Worm (Caenorhabditis elegans) whole organism, L3 larva: ENCODE measurements around the gene Y62H9A.11.

Source experiments
- ZK546.5 ChIP-seq: sonication (generic microtip); optimal IDR thresholded peaks from 2 replicates; lab custom pipeline; 2017; ENCODE audit warnings: missing biosample characterization, missing genetic modification characterization
- aly-2 ChIP-seq: fragments of 150-350 bp; optimal IDR thresholded peaks from 2 replicates; lab custom pipeline; 2014; ENCODE audit warnings: missing biosample characterization, missing genetic modification characterization
- ceh-16 ChIP-seq: sonication (generic microtip); optimal IDR thresholded peaks from 2 replicates; lab custom pipeline; 2017; ENCODE audit warnings: missing biosample characterization, missing genetic modification characterization
- ceh-28 ChIP-seq: fragments of 150-350 bp; optimal IDR thresholded peaks from 2 replicates; lab custom pipeline; 2014; ENCODE audit warnings: missing biosample characterization, missing genetic modification reagents, missing genetic modification characterization
- ceh-82 ChIP-seq: fragments of 150-350 bp; optimal IDR thresholded peaks from 2 replicates; lab custom pipeline; 2014; ENCODE audit warnings: missing biosample characterization, missing genetic modification characterization
- daf-12 ChIP-seq: fragments of 150-350 bp; optimal IDR thresholded peaks from 2 replicates; lab custom pipeline; 2014; ENCODE audit warnings: missing biosample characterization, missing genetic modification reagents, missing genetic modification characterization
- egl-27 ChIP-seq: sonication (generic microtip); optimal IDR thresholded peaks from 4 replicates; lab custom pipeline; 2017; ENCODE audit warnings: missing biosample characterization, missing genetic modification reagents, missing genetic modification characterization
- egl-5 ChIP-seq: fragments of 150-350 bp; optimal IDR thresholded peaks from 2 replicates; lab custom pipeline; 2017; ENCODE audit warnings: missing biosample characterization, missing genetic modification reagents, missing genetic modification characterization, inconsistent platforms
- elt-1 ChIP-seq: fragments of 150-350 bp; optimal IDR thresholded peaks from 2 replicates; lab custom pipeline; 2014; ENCODE audit warnings: missing biosample characterization, missing genetic modification characterization
- elt-2 ChIP-seq: sonication (generic microtip); optimal IDR thresholded peaks from 2 replicates; lab custom pipeline; 2016; ENCODE audit warnings: missing genetic modification reagents, mild to moderate bottlenecking, missing genetic modification characterization, missing compliant biosample characterization
- elt-3 ChIP-seq, 3 experiments: fragments of 150-350 bp in 1 of 3; sonication (generic microtip) in 2 of 3; optimal IDR thresholded peaks; 2 replicates in 2 of 3; 4 replicates in 1 of 3; lab custom pipeline; 2014 to 2017; ENCODE audit warnings: missing biosample characterization in 3 of 3, missing genetic modification characterization in 3 of 3
- eor-1 ChIP-seq, 2 experiments: fragments of 150-350 bp; optimal IDR thresholded peaks; 2 replicates each; lab custom pipeline; 2014 to 2018; ENCODE audit warnings: missing biosample characterization in 2 of 2, missing genetic modification characterization in 2 of 2
- fkh-2 ChIP-seq: fragments of 150-350 bp; optimal IDR thresholded peaks from 2 replicates; lab custom pipeline; 2014; ENCODE audit warnings: missing biosample characterization, missing genetic modification reagents, missing genetic modification characterization
- fos-1 ChIP-seq: fragments of 150-350 bp; optimal IDR thresholded peaks from 2 replicates; lab custom pipeline; 2014; ENCODE audit warnings: missing biosample characterization, missing genetic modification characterization
- hmg-11 ChIP-seq: sonication (generic microtip); optimal IDR thresholded peaks from 2 replicates; lab custom pipeline; 2016; ENCODE audit warnings: missing genetic modification characterization, missing compliant biosample characterization
- jun-1 ChIP-seq: fragments of 150-350 bp; optimal IDR thresholded peaks from 2 replicates; lab custom pipeline; 2014; ENCODE audit warnings: missing biosample characterization, missing genetic modification reagents, missing genetic modification characterization
- lin-15B ChIP-seq: fragments of 150-350 bp; optimal IDR thresholded peaks from 2 replicates; lab custom pipeline; 2014; ENCODE audit warnings: missing biosample characterization, missing genetic modification characterization
- lin-39 ChIP-seq: fragments of 150-350 bp; optimal IDR thresholded peaks from 2 replicates; lab custom pipeline; 2018; ENCODE audit warnings: missing biosample characterization, missing genetic modification reagents, missing genetic modification characterization
- mml-1 ChIP-seq: fragments of 150-350 bp; sonication (generic microtip); optimal IDR thresholded peaks from 3 replicates; lab custom pipeline; 2014; ENCODE audit warnings: missing biosample characterization, missing genetic modification characterization
- nhr-11 ChIP-seq: fragments of 150-350 bp; optimal IDR thresholded peaks from 2 replicates; lab custom pipeline; 2014; ENCODE audit warnings: missing biosample characterization, missing genetic modification characterization
- nhr-12 ChIP-seq: fragments of 150-350 bp; optimal IDR thresholded peaks from 2 replicates; lab custom pipeline; 2014; ENCODE audit warnings: missing biosample characterization, missing genetic modification characterization
- nhr-237 ChIP-seq: fragments of 150-350 bp; optimal IDR thresholded peaks from 2 replicates; lab custom pipeline; 2014; ENCODE audit warnings: missing biosample characterization, missing genetic modification characterization
- nhr-25 ChIP-seq: sonication (generic microtip); optimal IDR thresholded peaks from 2 replicates; lab custom pipeline; 2017; ENCODE audit warnings: missing biosample characterization, missing genetic modification characterization
- nhr-28 ChIP-seq: fragments of 150-350 bp; optimal IDR thresholded peaks from 2 replicates; lab custom pipeline; 2014; ENCODE audit warnings: missing biosample characterization, missing genetic modification characterization
- nhr-76 ChIP-seq: fragments of 150-350 bp; sonication (generic microtip); optimal IDR thresholded peaks from 5 replicates; lab custom pipeline; 2014; ENCODE audit warnings: missing biosample characterization, missing genetic modification characterization
- pha-4 ChIP-seq: fragments of 150-350 bp; optimal IDR thresholded peaks from 2 replicates; lab custom pipeline; 2014; ENCODE audit warnings: missing biosample characterization, missing genetic modification reagents, missing genetic modification characterization
- pqm-1 ChIP-seq: fragments of 150-350 bp; optimal IDR thresholded peaks from 2 replicates; lab custom pipeline; 2017; ENCODE audit warnings: missing biosample characterization, missing genetic modification characterization, inconsistent platforms
- tbx-2 ChIP-seq: sonication (generic microtip); optimal IDR thresholded peaks from 2 replicates; lab custom pipeline; 2016; ENCODE audit warnings: mild to moderate bottlenecking, missing genetic modification characterization, missing compliant biosample characterization
- zag-1 ChIP-seq: fragments of 150-350 bp; optimal IDR thresholded peaks from 2 replicates; lab custom pipeline; 2014; ENCODE audit warnings: missing biosample characterization, missing genetic modification characterization
- ztf-11 ChIP-seq: fragments of 150-350 bp; optimal IDR thresholded peaks from 2 replicates; lab custom pipeline; 2014; ENCODE audit warnings: missing biosample characterization, missing genetic modification characterization
- ztf-4 ChIP-seq: fragments of 150-350 bp; optimal IDR thresholded peaks from 2 replicates; lab custom pipeline; 2014; ENCODE audit warnings: missing biosample characterization, missing genetic modification characterization

Gene Y62H9A.11

DNA sequence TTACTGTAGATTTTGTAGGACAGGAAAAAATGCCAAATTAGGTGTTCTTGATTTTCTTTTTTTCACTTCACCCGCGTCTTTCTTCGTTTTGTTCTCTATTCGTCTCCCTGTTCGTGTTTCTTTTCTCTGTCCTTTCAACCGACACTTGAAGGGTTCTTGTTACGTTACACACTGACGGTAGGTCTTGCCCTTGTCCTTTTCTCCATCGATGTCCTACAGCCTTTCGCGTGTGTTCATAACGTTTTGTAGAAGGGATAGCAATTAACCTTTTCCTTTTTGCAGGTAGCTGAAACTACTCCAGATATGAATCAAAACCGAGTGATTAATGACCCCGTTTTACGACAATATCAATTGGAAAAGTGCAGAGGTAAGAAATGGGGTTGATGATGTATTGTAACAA is 17.0 kb upstream of the Y62H9A.11 start, which contains the start of gene F55G7.1 (continued):
- TF ChIP-seq daf-12 (tag; lab: Kevin White, UChicago) (no peak), elt-1 (tag; lab: Kevin White, UChicago) (no peak), zag-1 (tag; lab: Kevin White, UChicago) (no peak), nhr-237 (tag; lab: Kevin White, UChicago) (no peak), elt-2 (peak; percentile 28), ztf-11 (tag; lab: Kevin White, UChicago) (no peak), ceh-82 (peak; percentile 43), nhr-12 (no peak), aly-2 (tag; lab: Kevin White, UChicago) (no peak), ZK546.5 (no peak), eor-1 (tag; optimal IDR thresholded peaks at IDR 0.05; lab: Kevin White, UChicago) (no peak)

DNA sequence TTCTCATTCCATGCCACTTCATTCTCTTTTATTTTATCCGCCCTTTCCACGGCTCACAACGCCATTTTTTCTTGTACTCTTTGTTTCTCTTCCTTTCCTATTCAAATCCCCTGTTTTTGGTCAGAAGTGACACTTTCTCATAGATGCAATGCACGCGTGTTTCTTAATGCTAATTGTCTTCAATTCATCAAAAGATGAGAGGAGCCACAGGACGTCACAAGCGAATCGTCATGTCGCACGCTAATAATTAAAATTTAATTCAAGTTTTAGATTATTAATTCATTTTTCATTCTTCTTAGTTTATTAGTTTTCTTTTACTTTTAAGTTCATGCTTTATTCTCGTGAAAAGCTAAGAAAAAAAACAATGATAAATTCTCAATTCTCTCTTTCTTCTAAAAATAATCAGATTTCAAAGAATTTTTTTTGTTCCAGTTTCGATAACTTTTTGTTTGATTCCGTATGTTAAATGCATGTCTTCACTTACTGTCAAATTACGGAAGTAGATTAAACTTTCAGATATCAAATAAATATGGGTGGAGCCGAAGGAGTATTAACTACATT is 13.6 kb upstream of the Y62H9A.11 start, which contains the start of gene Y62H9A.14:
Gene Y62H9A.14 (plus strand): TSS at position 511 of the 561 bp plus-strand sequence.
- TF ChIP-seq nhr-237 (tag; lab: Kevin White, UChicago) (no peak), ceh-82 (no peak)
- TF ChIP-seq, all 47 proteins: peak for 0

DNA sequence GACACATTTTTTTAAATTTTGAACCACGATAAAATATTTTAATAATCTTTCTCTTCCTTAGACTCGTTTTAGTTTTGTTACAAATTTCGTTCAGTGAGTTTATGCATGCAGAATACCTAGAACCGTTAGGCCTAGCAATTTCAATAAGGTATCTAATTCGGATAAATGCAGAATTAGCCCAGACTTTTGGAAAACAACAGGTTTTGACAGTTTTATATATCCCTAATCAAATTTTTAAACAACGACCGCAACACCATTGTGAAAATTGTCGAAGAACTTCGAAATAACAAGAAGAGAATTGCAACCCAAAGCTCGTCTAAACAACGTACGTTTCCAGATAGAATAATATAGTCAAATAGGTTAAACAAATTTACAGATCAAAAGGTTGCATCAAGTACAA is 10.8 kb upstream of the Y62H9A.11 start, which contains the start of gene Y62H9A.16:
Gene Y62H9A.16 (plus strand): TSS at position 301 of the 400 bp plus-strand sequence.
- TF ChIP-seq nhr-11 (tag; lab: Kevin White, UChicago) (no peak), lin-15B (tag; lab: Kevin White, UChicago) (no peak), lin-39 (tag; lab: Kevin White, UChicago) (no peak), elt-2 (no peak), nhr-25 (tag; lab: Kevin White, UChicago) (no peak), fkh-2 (no peak), pqm-1 (tag; lab: Kevin White, UChicago) (no peak), ztf-4 (tag; lab: Kevin White, UChicago) (no peak), eor-1 (tag; optimal IDR thresholded peaks at IDR 0.05; lab: Kevin White, UChicago) (no peak), ztf-11 (tag; lab: Kevin White, UChicago) (no peak), elt-3 (tag; optimal IDR thresholded peaks at IDR 0.05; lab: Kevin White, UChicago) (no peak), ceh-16 (tag; lab: Kevin White, UChicago) (no peak), pha-4 (no peak), nhr-28 (tag; lab: Kevin White, UChicago) (no peak)

DNA sequence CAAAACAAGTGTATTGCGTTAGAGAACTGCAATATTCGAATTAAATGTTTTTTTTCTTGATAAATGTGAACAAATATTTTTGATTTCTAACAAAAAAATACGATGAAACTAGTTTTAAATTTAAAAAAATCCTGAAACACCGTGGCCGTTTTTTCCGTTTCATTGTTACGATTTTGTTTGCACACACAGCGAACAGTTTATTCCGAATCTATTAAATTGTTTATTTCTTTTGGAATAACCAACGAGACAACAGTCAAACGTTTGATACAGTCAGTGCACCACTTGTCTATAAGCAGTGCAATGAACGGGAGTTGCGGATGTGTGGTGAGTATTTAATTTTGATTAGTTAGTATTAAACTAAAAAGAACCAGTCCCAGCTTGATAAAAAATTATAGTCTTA is 9.5 kb upstream of the Y62H9A.11 start, which contains the start of gene Y62H9A.13:
Gene Y62H9A.13 (plus strand): TSS at position 301 of the 400 bp plus-strand sequence.
- no peak for TF ChIP-seq ceh-16 (tag; lab: Kevin White, UChicago)
- TF ChIP-seq hmg-11 (tag; lab: Kevin White, UChicago), result no peak
- no peak for TF ChIP-seq ceh-28
- no peak for TF ChIP-seq tbx-2 (tag; lab: Kevin White, UChicago)
- TF ChIP-seq pqm-1 (tag; lab: Kevin White, UChicago), result no peak
- no peak for TF ChIP-seq jun-1 (tag; lab: Kevin White, UChicago)
- TF ChIP-seq nhr-12, result no peak
- TF ChIP-seq nhr-28 (tag; lab: Kevin White, UChicago), result no peak
- TF ChIP-seq nhr-76 (tag; lab: Kevin White, UChicago), result no peak
- no peak for TF ChIP-seq elt-2
- TF ChIP-seq ztf-4 (tag; lab: Kevin White, UChicago), result no peak
- TF ChIP-seq ZK546.5, result no peak
- TF ChIP-seq daf-12 (tag; lab: Kevin White, UChicago), result no peak
- no peak for TF ChIP-seq fos-1
- no peak for TF ChIP-seq egl-27 (tag; lab: Kevin White, UChicago)
- no peak for TF ChIP-seq egl-5 (tag; lab: Kevin White, UChicago)

DNA sequence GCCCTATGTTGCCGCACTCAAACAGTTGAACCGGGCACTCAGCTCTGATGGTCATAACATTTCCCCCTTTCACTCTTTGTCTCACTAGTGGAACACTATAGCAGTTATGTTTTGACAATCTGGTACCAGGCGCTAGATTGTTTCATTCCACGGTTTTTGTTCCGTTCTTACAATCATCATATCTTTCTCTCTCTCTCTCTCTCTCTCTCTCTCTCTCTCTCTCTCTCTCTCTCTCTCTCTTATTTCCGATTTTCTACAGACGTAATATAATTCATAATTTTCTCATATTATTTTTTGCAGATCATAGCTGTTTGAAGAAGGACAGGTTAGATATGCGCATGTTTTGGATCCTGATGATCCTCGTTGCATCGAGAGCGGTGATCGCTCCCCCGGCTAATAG is 6.7 kb upstream of the Y62H9A.11 start, which contains the start of gene Y62H9A.12:
Gene Y62H9A.12 (plus strand): TSS at position 301 of the 400 bp plus-strand sequence.
- TF ChIP-seq mml-1 (no peak), lin-39 (tag; lab: Kevin White, UChicago) (no peak)
- TF ChIP-seq, all 47 proteins: peak for 0

DNA sequence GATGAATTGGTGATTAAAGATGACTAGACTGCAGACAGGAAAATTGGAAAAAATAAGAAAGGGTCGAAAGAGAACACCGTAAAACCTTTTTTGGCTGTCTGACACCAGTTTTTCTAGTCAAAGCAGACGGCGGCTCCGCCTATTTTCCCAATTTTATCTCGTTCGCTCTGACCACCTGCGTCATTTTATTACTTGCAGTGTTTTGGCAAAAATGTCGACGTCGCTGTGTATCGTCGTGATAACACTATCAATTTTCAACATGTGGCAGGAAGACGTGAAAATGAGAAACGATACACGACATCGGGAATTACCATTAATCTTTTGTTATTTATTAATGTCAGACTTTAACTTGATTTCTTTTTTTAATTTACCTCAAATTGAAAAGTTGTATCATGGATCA is 2.9 kb upstream of the Y62H9A.11 start, which contains the start of gene Y62H9A.15:
Gene Y62H9A.15 (minus strand): TSS at position 100 of the 400 bp plus-strand sequence.
- TF ChIP-seq elt-2 (peak; percentile 73), zag-1 (tag; lab: Kevin White, UChicago) (no peak)
- TF ChIP-seq, all 47 proteins: peak for 1
